Fruit fly (Drosophila melanogaster): ENCODE results near the gene lawc.

DNA sequence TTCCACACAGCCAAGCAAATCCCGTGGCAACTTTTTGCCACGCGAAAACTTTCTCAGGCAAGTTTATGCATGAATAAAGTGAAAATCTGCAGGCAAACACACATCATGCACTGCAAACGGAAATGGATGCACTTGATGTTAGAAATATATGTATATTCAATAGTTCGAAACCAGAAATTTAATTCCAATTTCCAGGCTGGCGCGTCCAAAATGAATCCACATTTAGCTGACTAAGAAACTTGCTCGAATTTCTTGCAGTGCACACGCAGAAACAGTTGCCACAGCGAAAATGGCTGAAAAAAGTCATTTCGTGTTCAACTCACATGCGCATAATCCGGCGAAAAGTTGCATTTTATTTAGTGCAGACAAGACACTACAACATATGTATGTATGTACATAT is 14.8 kb downstream of the lawc start:
- no peak for TF ChIP-seq Dfd (GFP tag; optimal IDR thresholded peaks at IDR 0.05)
- no peak for TF ChIP-seq Myc (optimal IDR thresholded peaks at IDR 0.05)
- no peak for TF ChIP-seq h (GFP tag; optimal IDR thresholded peaks at IDR 0.05)
- TF ChIP-seq pan (optimal IDR thresholded peaks at IDR 0.05), result no peak
- TF ChIP-seq rgr (GFP tag; optimal IDR thresholded peaks at IDR 0.05), result no peak
- no peak for TF ChIP-seq usp (GFP tag; optimal IDR thresholded peaks at IDR 0.05)

Measured in whole organism, wandering third instar larva.